Worm (Caenorhabditis elegans) whole organism, L2 larva: ENCODE measurements around the gene srg-67.

Experiments
- lsy-2 ChIP-seq, 2 experiments: fragments of 150-350 bp in 1 of 2; sonication (generic microtip) in 1 of 2; optimal IDR thresholded peaks; 2 replicates each; lab custom pipeline; 2014 to 2017; ENCODE audit warnings: missing biosample characterization in 2 of 2, missing genetic modification characterization in 2 of 2
- nhr-129 ChIP-seq: fragments of 150-350 bp; optimal IDR thresholded peaks from 2 replicates; lab custom pipeline; 2014; ENCODE audit warnings: missing biosample characterization, missing genetic modification characterization
- skn-1 ChIP-seq: sonication (generic microtip); optimal IDR thresholded peaks from 2 replicates; lab custom pipeline; 2017; ENCODE audit warnings: missing biosample characterization, missing genetic modification characterization

ce11 chrV:5442366-5442765 is 20.4 kb downstream of the srg-67 start:
- no peak for TF ChIP-seq skn-1 (tag; lab: Kevin White, UChicago)
- TF ChIP-seq lsy-2 (tag; optimal IDR thresholded peaks at IDR 0.05; lab: Kevin White, UChicago), result no peak
- TF ChIP-seq nhr-129 (tag; lab: Kevin White, UChicago), result no peak
